Worm (Caenorhabditis elegans): ENCODE data around the gene K01A2.10.

- TF ChIP-seq ztf-11 (tag; optimal IDR thresholded peaks at IDR 0.05): no peak
- no peak for TF ChIP-seq mls-2 (tag; optimal IDR thresholded peaks at IDR 0.05)
- no peak for TF ChIP-seq blmp-1 (tag; optimal IDR thresholded peaks at IDR 0.05)
- TF ChIP-seq flh-1 (GFP tag; optimal IDR thresholded peaks at IDR 0.05): no peak
- no peak for TF ChIP-seq drap-1 (GFP tag; optimal IDR thresholded peaks at IDR 0.05)
- no peak for TF ChIP-seq ham-2 (GFP tag; optimal IDR thresholded peaks at IDR 0.05)
- TF ChIP-seq elt-3 (tag; optimal IDR thresholded peaks at IDR 0.05): no peak
- no peak for TF ChIP-seq nhr-237 (tag; optimal IDR thresholded peaks at IDR 0.05)
- TF ChIP-seq lsy-2 (tag; optimal IDR thresholded peaks at IDR 0.05): no peak
- no peak for TF ChIP-seq sptf-1 (tag; optimal IDR thresholded peaks at IDR 0.05)
- no peak for TF ChIP-seq ces-1 (GFP tag; optimal IDR thresholded peaks at IDR 0.05)
- TF ChIP-seq pha-4 (tag; optimal IDR thresholded peaks at IDR 0.05): no peak
- TF ChIP-seq unc-39 (tag; optimal IDR thresholded peaks at IDR 0.05): no peak
These were observed 3.4 kb downstream of the K01A2.10 start, which contains the start of gene far-7 for ce11 chrII:319459-319858.
